Fruit fly (Drosophila melanogaster): Measurements from ENCODE around the gene CG12259.

- TF ChIP-seq CG8159 (tag; optimal IDR thresholded peaks at IDR 0.05) = no peak
- no peak for TF ChIP-seq EcR (GFP tag; optimal IDR thresholded peaks at IDR 0.05)
- TF ChIP-seq CG12605 (GFP tag; IDR thresholded peaks at IDR 0.05) = no peak
- no peak for TF ChIP-seq CG14655 (GFP tag; optimal IDR thresholded peaks at IDR 0.05)
- no peak for TF ChIP-seq CG34367 (tag; optimal IDR thresholded peaks at IDR 0.05)
- no peak for TF ChIP-seq CG8301 (tag; optimal IDR thresholded peaks at IDR 0.05)
- no peak for TF ChIP-seq rn (GFP tag; IDR thresholded peaks at IDR 0.05)
These were observed 48.6 kb downstream of the CG12259 start, which contains the start of gene CG12426 for dm6 chr3R:27872290-27872689.
